Worm (Caenorhabditis elegans) whole organism, L1 larva: ENCODE data around the gene C28C12.11.

Source experiments
- C04F5.9 ChIP-seq: sonication (generic microtip); optimal IDR thresholded peaks from 2 replicates; lab custom pipeline; 2016; ENCODE audit warnings: missing genetic modification characterization, missing compliant biosample characterization
- C16A3.4 ChIP-seq: fragments of 150-350 bp; optimal IDR thresholded peaks from 2 replicates; lab custom pipeline; 2014; ENCODE audit warnings: missing biosample characterization, missing genetic modification characterization
- C34B4.2 ChIP-seq: sonication (generic microtip); optimal IDR thresholded peaks from 2 replicates; lab custom pipeline; 2017; ENCODE audit warnings: mild to moderate bottlenecking, missing genetic modification characterization, missing compliant biosample characterization
- F16B12.6 ChIP-seq: fragments of 150-350 bp; optimal IDR thresholded peaks from 2 replicates; lab custom pipeline; 2014; ENCODE audit warnings: missing biosample characterization, missing genetic modification characterization
- Y116A8C.19 ChIP-seq: sonication (generic microtip); optimal IDR thresholded peaks from 2 replicates; lab custom pipeline; 2016; ENCODE audit warnings: missing compliant biosample characterization, missing genetic modification characterization, borderline replicate concordance
- alr-1 ChIP-seq: fragments of 200-800 bp; sonication (Bioruptor generic); optimal IDR thresholded peaks from 2 replicates; lab custom pipeline; 2018; ENCODE audit warnings: borderline replicate concordance, mild to moderate bottlenecking, missing genetic modification characterization, missing compliant biosample characterization
- blmp-1 ChIP-seq: fragments of 150-350 bp; optimal IDR thresholded peaks from 2 replicates; lab custom pipeline; 2014; ENCODE audit warnings: missing biosample characterization, missing genetic modification characterization
- ceh-63 ChIP-seq: fragments of 200-800 bp; sonication (Bioruptor generic); optimal IDR thresholded peaks from 2 replicates; lab custom pipeline; 2018; ENCODE audit warnings: mild to moderate bottlenecking, missing genetic modification characterization, missing compliant biosample characterization
- ceh-82 ChIP-seq, 3 experiments: fragments of 150-350 bp in 1 of 3; sonication (generic microtip) in 2 of 3; optimal IDR thresholded peaks; 2 replicates each; lab custom pipeline; 2014 to 2017; ENCODE audit warnings: missing biosample characterization in 3 of 3, missing genetic modification characterization in 3 of 3
- ceh-88 ChIP-seq: fragments of 200-800 bp; sonication (Bioruptor generic); IDR thresholded peaks from 2 replicates; pipeline ENCODE4 v1.3.6; 2022; ENCODE audit warnings: missing genetic modification characterization, missing compliant biosample characterization
- ces-1 ChIP-seq: fragments of 150-350 bp; optimal IDR thresholded peaks from 2 replicates; lab custom pipeline; 2014; ENCODE audit warnings: missing biosample characterization, missing genetic modification reagents, missing genetic modification characterization
- dpl-1 ChIP-seq, 3 experiments: fragments of 150-350 bp in 2 of 3; sonication (generic microtip) in 1 of 3; optimal IDR thresholded peaks; 2 replicates each; lab custom pipeline; 2014 to 2017; ENCODE audit warnings: missing biosample characterization in 3 of 3, missing genetic modification characterization in 3 of 3, missing genetic modification reagents in 3 of 3
- efl-1 ChIP-seq, 4 experiments: fragments of 150-350 bp; optimal IDR thresholded peaks in 3 of 4; peaks in 1 of 4; 1 replicate in 1 of 4; 2 replicates in 3 of 4; lab custom pipeline; 2014; ENCODE audit warnings: missing biosample characterization in 2 of 4, missing genetic modification characterization in 2 of 4, missing genetic modification reagents in 2 of 4
- fkh-10 ChIP-seq: sonication (generic microtip); optimal IDR thresholded peaks from 2 replicates; lab custom pipeline; 2017; ENCODE audit warnings: missing biosample characterization, missing genetic modification reagents, missing genetic modification characterization
- fkh-4 ChIP-seq: sonication (generic microtip); optimal IDR thresholded peaks from 2 replicates; lab custom pipeline; 2016; ENCODE audit warnings: missing compliant biosample characterization, missing genetic modification characterization, borderline replicate concordance
- hlh-17 ChIP-seq: fragments of 200-800 bp; sonication (Bioruptor generic); optimal IDR thresholded peaks from 2 replicates; lab custom pipeline; 2018; ENCODE audit warnings: missing genetic modification characterization, mild to moderate bottlenecking, missing compliant biosample characterization, moderate library complexity, borderline replicate concordance
- hpl-2 ChIP-seq: fragments of 150-350 bp; optimal IDR thresholded peaks from 2 replicates; lab custom pipeline; 2014; ENCODE audit warnings: missing biosample characterization, missing genetic modification reagents, missing genetic modification characterization
- isw-1 ChIP-seq: fragments of 200-800 bp; sonication (Bioruptor generic); IDR thresholded peaks from 2 replicates; pipeline ENCODE4 v1.3.6; 2022; ENCODE audit warnings: missing genetic modification characterization, missing compliant biosample characterization
- lin-14 ChIP-seq: fragments of 200-800 bp; sonication (Bioruptor generic); optimal IDR thresholded peaks from 2 replicates; lab custom pipeline; 2018; ENCODE audit warnings: mild to moderate bottlenecking, missing genetic modification characterization, moderate library complexity, missing compliant biosample characterization
- lin-39 ChIP-seq: fragments of 150-350 bp; optimal IDR thresholded peaks from 2 replicates; lab custom pipeline; 2014; ENCODE audit warnings: missing biosample characterization, missing genetic modification reagents, missing genetic modification characterization
- mdl-1 ChIP-seq, 2 experiments: fragments of 150-350 bp; optimal IDR thresholded peaks; 2 replicates each; lab custom pipeline; 2014 to 2017; ENCODE audit warnings: missing biosample characterization in 2 of 2, missing genetic modification characterization in 2 of 2, inconsistent platforms in 1 of 2
- mep-1 ChIP-seq: fragments of 150-350 bp; optimal IDR thresholded peaks from 2 replicates; lab custom pipeline; 2014; ENCODE audit warnings: missing biosample characterization, missing genetic modification characterization
- nhr-12 ChIP-seq: sonication (generic microtip); optimal IDR thresholded peaks from 2 replicates; lab custom pipeline; 2017; ENCODE audit warnings: missing biosample characterization, missing genetic modification characterization
- nhr-20 ChIP-seq: sonication (generic microtip); optimal IDR thresholded peaks from 2 replicates; lab custom pipeline; 2016; ENCODE audit warnings: mild to moderate bottlenecking, missing genetic modification characterization, missing compliant biosample characterization
- nhr-47 ChIP-seq: sonication (generic microtip); optimal IDR thresholded peaks from 2 replicates; lab custom pipeline; 2016; ENCODE audit warnings: mild to moderate bottlenecking, missing genetic modification characterization, moderate library complexity, missing compliant biosample characterization
- nhr-76 ChIP-seq: sonication (generic microtip); optimal IDR thresholded peaks from 2 replicates; lab custom pipeline; 2017; ENCODE audit warnings: missing biosample characterization, missing genetic modification characterization
- nhr-77 ChIP-seq: fragments of 150-350 bp; optimal IDR thresholded peaks from 2 replicates; lab custom pipeline; 2014; ENCODE audit warnings: missing biosample characterization, missing genetic modification characterization
- nhr-84 ChIP-seq: sonication (generic microtip); optimal IDR thresholded peaks from 2 replicates; lab custom pipeline; 2017; ENCODE audit warnings: missing biosample characterization, missing genetic modification characterization
- nhr-90 ChIP-seq: sonication (generic microtip); optimal IDR thresholded peaks from 2 replicates; lab custom pipeline; 2016; ENCODE audit warnings: mild to moderate bottlenecking, missing genetic modification characterization, missing compliant biosample characterization; ENCODE audit not compliant: poor library complexity
- pqm-1 ChIP-seq: sonication (generic microtip); optimal IDR thresholded peaks from 3 replicates; lab custom pipeline; 2017; ENCODE audit warnings: missing biosample characterization, missing genetic modification characterization
- rnt-1 ChIP-seq: sonication (generic microtip); optimal IDR thresholded peaks from 2 replicates; lab custom pipeline; 2016; ENCODE audit warnings: mild to moderate bottlenecking, missing genetic modification characterization, moderate library complexity, missing compliant biosample characterization
- snpc-4 ChIP-seq: fragments of 150-350 bp; optimal IDR thresholded peaks from 2 replicates; lab custom pipeline; 2014; ENCODE audit warnings: missing biosample characterization, missing genetic modification characterization
- snu-23 ChIP-seq: sonication (generic microtip); optimal IDR thresholded peaks from 2 replicates; lab custom pipeline; 2016; ENCODE audit warnings: missing genetic modification characterization, missing compliant biosample characterization
- sup-37 ChIP-seq: fragments of 200-800 bp; sonication (Bioruptor generic); optimal IDR thresholded peaks from 2 replicates; lab custom pipeline; 2018; ENCODE audit warnings: mild to moderate bottlenecking, missing genetic modification characterization, missing compliant biosample characterization
- swsn-7 ChIP-seq: sonication (generic microtip); optimal IDR thresholded peaks from 2 replicates; lab custom pipeline; 2016; ENCODE audit warnings: missing genetic modification characterization, missing compliant biosample characterization
- tbx-2 ChIP-seq: sonication (generic microtip); optimal IDR thresholded peaks from 2 replicates; lab custom pipeline; 2016; ENCODE audit warnings: missing genetic modification characterization, missing compliant biosample characterization
- unc-130 ChIP-seq: fragments of 150-350 bp; optimal IDR thresholded peaks from 2 replicates; lab custom pipeline; 2017; ENCODE audit warnings: missing biosample characterization, missing genetic modification characterization, inconsistent platforms
- unc-30 ChIP-seq: sonication (generic microtip); optimal IDR thresholded peaks from 2 replicates; lab custom pipeline; 2017; ENCODE audit warnings: missing biosample characterization, missing genetic modification characterization
- unc-86 ChIP-seq: sonication (generic microtip); optimal IDR thresholded peaks from 2 replicates; lab custom pipeline; 2016; ENCODE audit warnings: missing genetic modification characterization, missing compliant biosample characterization
- vab-15 ChIP-seq: sonication (generic microtip); optimal IDR thresholded peaks from 2 replicates; lab custom pipeline; 2017; ENCODE audit warnings: missing genotype, mild to moderate bottlenecking, missing genetic modification characterization, missing compliant biosample characterization
- xbp-1 ChIP-seq: sonication (generic microtip); optimal IDR thresholded peaks from 2 replicates; lab custom pipeline; 2016; ENCODE audit warnings: missing genetic modification characterization, missing compliant biosample characterization
- zag-1 ChIP-seq: fragments of 150-350 bp; optimal IDR thresholded peaks from 2 replicates; lab custom pipeline; 2014; ENCODE audit warnings: missing biosample characterization, missing genetic modification characterization
- ztf-4 ChIP-seq: fragments of 150-350 bp; optimal IDR thresholded peaks from 2 replicates; lab custom pipeline; 2014; ENCODE audit warnings: missing biosample characterization, missing genetic modification characterization

C28C12.11 gene

ce11 chrIV:8514546-8514945 is 40.7 kb downstream of the C28C12.11 start:
- TF ChIP-seq lin-39 (no peak), ceh-63 (GFP tag; lab: Kevin White, UChicago) (no peak), snpc-4 (no peak), vab-15 (no peak), ceh-88 (GFP tag; lab: Robert Waterston, UW) (no peak), tbx-2 (tag; lab: Kevin White, UChicago) (no peak), dpl-1 (GFP tag; optimal IDR thresholded peaks at IDR 0.05; lab: Kevin White, UChicago) (no peak), fkh-10 (no peak), isw-1 (GFP tag; lab: Robert Waterston, UW) (no peak), ces-1 (GFP tag; lab: Kevin White, UChicago) (no peak), C16A3.4 (tag; lab: Kevin White, UChicago) (no peak), pqm-1 (tag; lab: Kevin White, UChicago) (no peak), unc-130 (tag; lab: Kevin White, UChicago) (no peak), snu-23 (no peak), nhr-47 (tag; lab: Kevin White, UChicago) (no peak), blmp-1 (tag; lab: Kevin White, UChicago) (no peak), nhr-20 (tag; lab: Kevin White, UChicago) (no peak)

DNA sequence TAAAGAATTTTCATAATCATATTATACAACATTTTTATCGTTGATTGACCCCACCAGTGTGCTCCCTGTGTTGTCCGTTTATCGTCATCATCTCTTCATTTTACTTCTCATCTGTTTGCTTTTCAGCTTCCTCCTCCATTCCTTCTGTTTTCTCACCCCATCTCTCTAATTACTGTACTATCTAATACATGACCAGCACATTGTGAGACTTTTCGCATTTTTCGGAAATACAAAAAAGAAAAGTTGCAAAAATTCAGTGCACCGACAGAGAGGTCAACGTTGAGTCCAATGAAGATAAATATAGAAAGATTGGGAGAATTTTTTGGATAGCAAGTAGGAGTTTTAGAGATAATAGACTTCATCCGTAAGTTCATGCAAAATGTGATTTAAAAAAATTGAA is 46.1 kb downstream of the C28C12.11 start:
- no peak for TF ChIP-seq efl-1 (optimal IDR thresholded peaks at IDR 0.05; lab: Kevin White, UChicago)
- peak in 1 of 2 experiments; percentile 57 for TF ChIP-seq efl-1 (GFP tag; optimal IDR thresholded peaks at IDR 0.05 in 1 of 2; lab: Kevin White, UChicago)
- TF ChIP-seq Y116A8C.19 (tag; lab: Kevin White, UChicago), result no peak
- TF ChIP-seq zag-1, result no peak

ce11 chrIV:8520594-8520993 is 46.7 kb downstream of the C28C12.11 start, which contains the start of gene pkg-2:
TSS of gene pkg-2 (plus strand) at chrIV:8520894.
- no peak for TF ChIP-seq unc-86 (tag; lab: Kevin White, UChicago)
- TF ChIP-seq C34B4.2 (tag; lab: Kevin White, UChicago), result no peak
- TF ChIP-seq F16B12.6, result no peak
- no peak for TF ChIP-seq nhr-76 (tag; lab: Kevin White, UChicago)
- TF ChIP-seq sup-37 (GFP tag; lab: Kevin White, UChicago), result no peak
- no peak for TF ChIP-seq snpc-4
- TF ChIP-seq nhr-47 (tag; lab: Kevin White, UChicago), result no peak
- no peak for TF ChIP-seq nhr-84 (tag; lab: Kevin White, UChicago)
- no peak for TF ChIP-seq zag-1
- no peak for TF ChIP-seq ceh-82 (tag; optimal IDR thresholded peaks at IDR 0.05; lab: Kevin White, UChicago)
- no peak for TF ChIP-seq unc-130 (tag; lab: Kevin White, UChicago)
- TF ChIP-seq ztf-4 (tag; lab: Kevin White, UChicago), result no peak
- no peak for TF ChIP-seq unc-30 (tag; lab: Kevin White, UChicago)
- TF ChIP-seq nhr-12 (tag; lab: Kevin White, UChicago), result no peak
- TF ChIP-seq xbp-1 (tag; lab: Kevin White, UChicago), result no peak
- no peak for TF ChIP-seq alr-1
- no peak for TF ChIP-seq rnt-1 (tag; lab: Kevin White, UChicago)
- TF ChIP-seq hpl-2 (GFP tag; lab: Kevin White, UChicago), result no peak
- no peak for TF ChIP-seq mep-1 (tag; lab: Kevin White, UChicago)

- TF ChIP-seq nhr-90 (tag; lab: Kevin White, UChicago) (no peak), ceh-82 (tag; optimal IDR thresholded peaks at IDR 0.05; lab: Kevin White, UChicago) (no peak), lin-14 (no peak), C04F5.9 (tag; lab: Kevin White, UChicago) (no peak), swsn-7 (tag; lab: Kevin White, UChicago) (no peak), fkh-4 (tag; lab: Kevin White, UChicago) (no peak), isw-1 (GFP tag; lab: Robert Waterston, UW) (no peak), nhr-77 (tag; lab: Kevin White, UChicago) (no peak), hlh-17 (GFP tag; lab: Kevin White, UChicago) (no peak), mdl-1 (tag; optimal IDR thresholded peaks at IDR 0.05; lab: Kevin White, UChicago) (no peak), nhr-76 (tag; lab: Kevin White, UChicago) (no peak)
These were observed 50.1 kb downstream of the C28C12.11 start for ce11 chrIV:8523981-8524380.
